Fruit fly (Drosophila melanogaster) whole organism, embryonic: ENCODE measurements around the gene cbt.

Experiments used
- CG14441 ChIP-seq: fragments of 200-800 bp; sonication (Bioruptor generic); IDR thresholded peaks from 2 replicates; pipeline ENCODE4 v1.3.6; 2022; ENCODE audit warnings: missing biosample characterization, missing genetic modification characterization
- CG1602 ChIP-seq: fragments of 200-800 bp; sonication (Bioruptor generic); optimal IDR thresholded peaks from 3 replicates; lab custom pipeline; 2016; ENCODE audit warnings: missing biosample characterization, missing genetic modification characterization
- CG6854 ChIP-seq: fragments of 200-800 bp; sonication (Bioruptor generic); optimal IDR thresholded peaks from 3 replicates; lab custom pipeline; 2017; ENCODE audit warnings: missing biosample characterization, mild to moderate bottlenecking, missing genetic modification characterization
- CG7839 ChIP-seq: fragments of 200-800 bp; sonication (Bioruptor generic); optimal IDR thresholded peaks from 3 replicates; lab custom pipeline; 2018; ENCODE audit warnings: missing biosample characterization, mild to moderate bottlenecking, missing genetic modification characterization, moderate library complexity
- Xbp1 ChIP-seq: fragments of 200-800 bp; sonication (Bioruptor generic); optimal IDR thresholded peaks from 3 replicates; lab custom pipeline; 2016; ENCODE audit warnings: missing biosample characterization, mild to moderate bottlenecking, missing genetic modification characterization
- chif ChIP-seq, 2 experiments: fragments of 200-800 bp; sonication (Bioruptor generic); optimal IDR thresholded peaks; 3 replicates each; lab custom pipeline; 2016; ENCODE audit warnings: missing biosample characterization in 2 of 2, missing genetic modification characterization in 2 of 2
- lola ChIP-seq, 3 experiments: fragments of >200 bp in 2 of 3; fragments of 200-800 bp in 1 of 3; sonication (Bioruptor generic) in 1 of 3; optimal IDR thresholded peaks; 2 replicates each; lab custom pipeline; 2017 to 2019; ENCODE audit warnings: missing biosample characterization in 3 of 3, missing genetic modification characterization in 3 of 3, mild to moderate bottlenecking in 1 of 3, moderate library complexity in 1 of 3

- TF ChIP-seq chif (GFP tag; optimal IDR thresholded peaks at IDR 0.05; lab: Kevin White, UChicago) (peak; percentile 63 to 80), CG14441 (GFP tag; lab: Robert Waterston, UW) (peak; percentile 73), CG7839 (tag; lab: Kevin White, UChicago) (peak; percentile 63), CG6854 (peak; percentile 49), Xbp1 (GFP tag; lab: Kevin White, UChicago) (peak; percentile 88), CG1602 (GFP tag; lab: Kevin White, UChicago) (peak; percentile 67), lola (GFP tag; optimal IDR thresholded peaks at IDR 0.05; lab: Kevin White, UChicago) (peak in 1 of 3 experiments; percentile 18)
Observed at dm6 chr2L:490150-491095, 10.9 kb upstream of the cbt start.
